Worm (Caenorhabditis elegans): ENCODE measurements around the gene set-14.
A peak's percentile ranks its signal among the peaks of the same experiment; 100 is the strongest.

Gene set-14

DNA sequence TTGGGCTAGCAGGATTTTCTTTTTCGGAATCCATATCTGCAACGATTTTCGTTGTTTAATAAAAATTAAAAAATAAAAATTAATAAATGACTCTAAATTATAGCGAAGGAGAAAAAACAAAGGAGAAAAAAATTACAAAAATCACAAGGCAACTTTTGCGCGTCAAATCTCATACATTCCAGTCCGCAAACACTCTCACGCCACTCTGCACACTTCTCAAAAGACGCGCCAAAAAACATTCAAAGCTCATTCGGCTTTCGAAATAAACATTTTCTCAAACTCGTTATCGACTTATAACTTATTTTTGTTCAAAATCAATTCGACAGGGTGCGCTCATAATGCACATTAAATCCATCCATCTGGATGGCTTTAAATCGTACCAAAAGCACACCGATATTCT, 28.0 kb upstream of the set-14 start, which contains the start of the genes R06F6.12 and mix-1:
Gene R06F6.12 (minus strand): TSS at position 36 of the 400 bp plus-strand sequence.
Gene mix-1 (plus strand): TSS at position 201 of the 400 bp plus-strand sequence.
- TF ChIP-seq lin-38 (GFP tag; IDR thresholded peaks at IDR 0.05) (peak; percentile 73), rbr-2 (tag; optimal IDR thresholded peaks at IDR 0.05) (peak; percentile 41), mes-2 (tag; optimal IDR thresholded peaks at IDR 0.05; ENCODE audit: poor library complexity, severe bottlenecking) (peak; percentile 79), nhr-237 (tag; optimal IDR thresholded peaks at IDR 0.05) (no peak), dve-1 (tag; optimal IDR thresholded peaks at IDR 0.05; ENCODE audit: insufficient read depth) (peak; percentile 40), ces-1 (GFP tag; optimal IDR thresholded peaks at IDR 0.05) (no peak), lsy-2 (tag; optimal IDR thresholded peaks at IDR 0.05) (peak; percentile 10 to 83), pha-4 (GFP tag; IDR thresholded peaks at IDR 0.05) (0 out of 2 replicates have a peak, but pooled peaks have one; percentile 38), pha-4 (tag; optimal IDR thresholded peaks at IDR 0.05) (peak; percentile 46), sdz-12 (GFP tag; optimal IDR thresholded peaks at IDR 0.05) (no peak), unc-39 (tag; optimal IDR thresholded peaks at IDR 0.05) (no peak), skn-1 (tag; optimal IDR thresholded peaks at IDR 0.05) (no peak), lir-3 (tag; optimal IDR thresholded peaks at IDR 0.05) (no peak), zag-1 (tag; optimal IDR thresholded peaks at IDR 0.05) (no peak), egl-27 (tag; optimal IDR thresholded peaks at IDR 0.05) (no peak), nhr-28 (tag; optimal IDR thresholded peaks at IDR 0.05) (no peak), hif-1 (tag; optimal IDR thresholded peaks at IDR 0.05) (peak in 1 of 2 experiments; percentile 6), mdl-1 (tag; optimal IDR thresholded peaks at IDR 0.05) (no peak), ZK337.2 (GFP tag; IDR thresholded peaks at IDR 0.05) (no peak), zip-11 (GFP tag; IDR thresholded peaks at IDR 0.05) (no peak), D1046.2 (GFP tag; IDR thresholded peaks at IDR 0.05) (no peak), daf-16 (GFP tag; optimal IDR thresholded peaks at IDR 0.05) (no peak), daf-16 (tag; optimal IDR thresholded peaks at IDR 0.05) (peak; percentile 47), unc-130 (GFP tag; optimal IDR thresholded peaks at IDR 0.05) (peak; percentile 18), mep-1 (tag; optimal IDR thresholded peaks at IDR 0.05) (peak; percentile 52), nhr-102 (tag; optimal IDR thresholded peaks at IDR 0.05) (no peak), arid-1 (GFP tag; conservative IDR thresholded peaks at IDR 0.05) (0 out of 2 replicates have a peak, but pooled peaks have one; percentile 38), aha-1 (tag) (peak; percentile 63), nhr-6 (tag; optimal IDR thresholded peaks at IDR 0.05) (peak; percentile 2), dpl-1 (GFP tag; optimal IDR thresholded peaks at IDR 0.05) (peak; percentile 88), ZK546.5 (tag; optimal IDR thresholded peaks at IDR 0.05) (no peak), Y105C5A.15 (GFP tag; IDR thresholded peaks at IDR 0.05) (no peak), mxl-2 (GFP tag; conservative IDR thresholded peaks at IDR 0.05) (no peak), lin-39 (tag; optimal IDR thresholded peaks at IDR 0.05) (no peak), attf-4 (tag; optimal IDR thresholded peaks at IDR 0.05) (no peak), nhr-41 (GFP tag; IDR thresholded peaks at IDR 0.05) (no peak), madf-5 (GFP tag; IDR thresholded peaks at IDR 0.05) (no peak), zfp-2 (tag; optimal IDR thresholded peaks at IDR 0.05) (no peak), F49E8.2 (tag; optimal IDR thresholded peaks at IDR 0.05; ENCODE audit: borderline replicate concordance) (no peak), nhr-11 (tag; optimal IDR thresholded peaks at IDR 0.05) (no peak), spr-3 (GFP tag; optimal IDR thresholded peaks at IDR 0.05) (no peak), pqm-1 (tag; optimal IDR thresholded peaks at IDR 0.05) (no peak), nhr-111 (GFP tag; optimal IDR thresholded peaks at IDR 0.05) (no peak), ztf-11 (tag; optimal IDR thresholded peaks at IDR 0.05) (no peak), nhr-42 (GFP tag; IDR thresholded peaks at IDR 0.05) (no peak), hlh-30 (tag; optimal IDR thresholded peaks at IDR 0.05; ENCODE audit: insufficient read depth) (peak; percentile 75), nhr-48 (tag; optimal IDR thresholded peaks at IDR 0.05) (no peak), Y75B8A.6 (GFP tag; IDR thresholded peaks at IDR 0.05) (no peak), hlh-11 (tag; optimal IDR thresholded peaks at IDR 0.05) (peak; percentile 22)

Data from whole organism, L4 larva.